Worm (Caenorhabditis elegans) whole organism, early embryonic: Measurements from ENCODE around the gene T22F3.12.

Experiments used
- aly-1 ChIP-seq: sonication (generic microtip); optimal IDR thresholded peaks from 2 replicates; lab custom pipeline; 2016; ENCODE audit warnings: missing genetic modification characterization, missing compliant biosample characterization
- ama-1 ChIP-seq: fragments of 150-350 bp; optimal IDR thresholded peaks from 2 replicates; lab custom pipeline; 2014
- flt-1 ChIP-seq: fragments of 200-800 bp; sonication (Bioruptor generic); IDR thresholded peaks from 2 replicates; pipeline ENCODE4 v1.3.6; 2022; ENCODE audit warnings: missing genetic modification characterization, missing compliant biosample characterization
- hmbx-1 ChIP-seq: sonication (generic microtip); optimal IDR thresholded peaks from 2 replicates; lab custom pipeline; 2016; ENCODE audit warnings: mild to moderate bottlenecking, missing genetic modification characterization, missing compliant biosample characterization
- hnd-1 ChIP-seq: sonication (generic microtip); optimal IDR thresholded peaks from 2 replicates; lab custom pipeline; 2016; ENCODE audit warnings: missing genetic modification characterization, missing compliant biosample characterization
- pes-1 ChIP-seq: fragments of 200-800 bp; sonication (Bioruptor generic); IDR thresholded peaks from 2 replicates; pipeline ENCODE4 v1.3.6; 2022; ENCODE audit warnings: missing genetic modification reagents, missing genetic modification characterization, missing compliant biosample characterization
- tbx-11 ChIP-seq: fragments of 200-800 bp; sonication (Bioruptor generic); IDR thresholded peaks from 2 replicates; pipeline ENCODE4 v1.3.6; 2022; ENCODE audit warnings: missing genetic modification characterization, missing compliant biosample characterization

ce11 chrV:3579248-3579647 lies 12.8 kb downstream of the T22F3.12 start:
- TF ChIP-seq ama-1 (lab: Kevin White, UChicago) (no peak), flt-1 (GFP tag; lab: Robert Waterston, UW) (no peak), tbx-11 (GFP tag; lab: Robert Waterston, UW) (no peak), pes-1 (GFP tag; lab: Robert Waterston, UW) (no peak), aly-1 (no peak), hnd-1 (tag; lab: Kevin White, UChicago) (no peak), hmbx-1 (tag; lab: Kevin White, UChicago) (no peak)
